Fruit fly (Drosophila melanogaster) whole organism, embryonic: ENCODE results near the gene nanos.

Source experiments
- CG1024 ChIP-seq: fragments of 200-800 bp; sonication (Bioruptor generic); IDR thresholded peaks from 2 replicates; pipeline ENCODE4 v1.3.6; 2022; ENCODE audit warnings: missing biosample characterization, missing genetic modification characterization
- CG14014 ChIP-seq: fragments of 200-800 bp; sonication (Bioruptor generic); IDR thresholded peaks from 2 replicates; pipeline ENCODE4 v1.3.6; 2022; ENCODE audit warnings: missing biosample characterization, missing genetic modification characterization
- CG15269 ChIP-seq: fragments of 200-800 bp; sonication (Bioruptor generic); optimal IDR thresholded peaks from 2 replicates; lab custom pipeline; 2018; ENCODE audit warnings: missing biosample characterization, mild to moderate bottlenecking, missing genetic modification characterization, moderate library complexity
- CG17385 ChIP-seq: fragments of 200-800 bp; sonication (Bioruptor generic); optimal IDR thresholded peaks from 3 replicates; lab custom pipeline; 2018; ENCODE audit warnings: missing biosample characterization, mild to moderate bottlenecking, missing genetic modification characterization
- CG17612 ChIP-seq: fragments of 200-800 bp; sonication (Bioruptor generic); IDR thresholded peaks from 2 replicates; pipeline ENCODE4 v1.3.6; 2022; ENCODE audit warnings: missing biosample characterization, missing genetic modification characterization
- CG2129 ChIP-seq: fragments of 200-800 bp; sonication (Bioruptor generic); IDR thresholded peaks from 2 replicates; pipeline ENCODE4 v1.3.6; 2022; ENCODE audit warnings: missing biosample characterization, missing genetic modification characterization; ENCODE audit not compliant: partially characterized antibody
- CG2875 ChIP-seq: fragments of 200-800 bp; sonication (Bioruptor generic); optimal IDR thresholded peaks from 2 replicates; lab custom pipeline; 2017; ENCODE audit warnings: missing biosample characterization, mild to moderate bottlenecking, missing genetic modification characterization, missing genetic modification reagents
- CG32767 ChIP-seq: fragments of 200-800 bp; sonication (Bioruptor generic); IDR thresholded peaks from 2 replicates; pipeline ENCODE4 v1.3.6; 2022; ENCODE audit warnings: missing biosample characterization, missing genetic modification characterization
- CG3281 ChIP-seq: fragments of 200-800 bp; sonication (Bioruptor generic); optimal IDR thresholded peaks from 3 replicates; lab custom pipeline; 2017; ENCODE audit warnings: missing biosample characterization, mild to moderate bottlenecking, missing genetic modification characterization
- CG34376 ChIP-seq: fragments of 200-800 bp; sonication (Bioruptor generic); optimal IDR thresholded peaks from 2 replicates; lab custom pipeline; 2018; ENCODE audit warnings: missing biosample characterization, mild to moderate bottlenecking, missing genetic modification characterization
- CG5953 ChIP-seq: fragments of 200-800 bp; sonication (Bioruptor generic); IDR thresholded peaks from 2 replicates; pipeline ENCODE4 v1.3.6; 2022; ENCODE audit warnings: missing biosample characterization, missing genetic modification characterization
- CG7357 ChIP-seq: fragments of 200-800 bp; sonication (Bioruptor generic); IDR thresholded peaks from 3 replicates; pipeline ENCODE4 v1.3.6; 2022; ENCODE audit warnings: missing biosample characterization, missing genetic modification characterization
- CG8359 ChIP-seq: fragments of 200-800 bp; sonication (Bioruptor generic); optimal IDR thresholded peaks from 2 replicates; lab custom pipeline; 2017; ENCODE audit warnings: missing biosample characterization, mild to moderate bottlenecking, missing genetic modification characterization, borderline replicate concordance
- CG9797 ChIP-seq: fragments of 200-800 bp; sonication (Bioruptor generic); optimal IDR thresholded peaks from 3 replicates; lab custom pipeline; 2018; ENCODE audit warnings: missing biosample characterization, mild to moderate bottlenecking, missing genetic modification characterization
- CoRest ChIP-seq: fragments of 200-800 bp; sonication (Bioruptor generic); optimal IDR thresholded peaks from 3 replicates; lab custom pipeline; 2018; ENCODE audit warnings: missing biosample characterization, mild to moderate bottlenecking, missing genetic modification characterization, moderate library complexity
- Dad ChIP-seq: fragments of 200-800 bp; sonication (Bioruptor generic); optimal IDR thresholded peaks from 3 replicates; lab custom pipeline; 2016; ENCODE audit warnings: missing biosample characterization, missing genetic modification characterization
- GATAe ChIP-seq: fragments of 200-800 bp; sonication (Bioruptor generic); conservative IDR thresholded peaks from 2 replicates; pipeline ENCODE4 v1.3.6; 2022; ENCODE audit warnings: missing biosample characterization, missing genetic modification characterization
- Hand ChIP-seq: fragments of 200-800 bp; sonication (Bioruptor generic); optimal IDR thresholded peaks from 2 replicates; lab custom pipeline; 2017; ENCODE audit warnings: mild to moderate bottlenecking, missing biosample characterization, missing genetic modification reagents, missing genetic modification characterization
- Hey ChIP-seq: fragments of 200-800 bp; sonication (Bioruptor generic); optimal IDR thresholded peaks from 3 replicates; lab custom pipeline; 2018; ENCODE audit warnings: missing biosample characterization, mild to moderate bottlenecking, missing genetic modification characterization
- Jarid2 ChIP-seq: fragments of 200-800 bp; sonication (Bioruptor generic); optimal IDR thresholded peaks from 3 replicates; lab custom pipeline; 2017; ENCODE audit warnings: mild to moderate bottlenecking, missing biosample characterization, missing genetic modification reagents, missing genetic modification characterization
- Lhr ChIP-seq: fragments of 200-800 bp; sonication (Bioruptor generic); optimal IDR thresholded peaks from 3 replicates; lab custom pipeline; 2017; ENCODE audit warnings: mild to moderate bottlenecking, missing biosample characterization, missing genetic modification reagents, missing genetic modification characterization
- MTF-1 ChIP-seq: fragments of 200-800 bp; sonication (Bioruptor generic); optimal IDR thresholded peaks from 2 replicates; lab custom pipeline; 2018; ENCODE audit warnings: missing biosample characterization, mild to moderate bottlenecking, missing genetic modification characterization, borderline replicate concordance
- NC2β ChIP-seq: fragments of 200-800 bp; sonication (Bioruptor generic); optimal IDR thresholded peaks from 2 replicates; lab custom pipeline; 2016; ENCODE audit warnings: missing biosample characterization, missing genetic modification characterization
- Side ChIP-seq: fragments of 200-800 bp; sonication (Bioruptor generic); optimal IDR thresholded peaks from 2 replicates; lab custom pipeline; 2016; ENCODE audit warnings: missing biosample characterization, missing genetic modification characterization
- Spps ChIP-seq: fragments of 200-800 bp; sonication (Bioruptor generic); optimal IDR thresholded peaks from 2 replicates; lab custom pipeline; 2018; ENCODE audit warnings: missing biosample characterization, mild to moderate bottlenecking, missing genetic modification characterization
- Stat92E ChIP-seq, 3 experiments: fragments of >200 bp in 2 of 3; fragments of 200-800 bp in 1 of 3; sonication (Bioruptor generic) in 1 of 3; optimal IDR thresholded peaks; 2 replicates each; lab custom pipeline; 2017 to 2019; ENCODE audit warnings: missing biosample characterization in 3 of 3, missing genetic modification characterization in 3 of 3, mild to moderate bottlenecking in 1 of 3, moderate library complexity in 1 of 3
- Vsx1 ChIP-seq: fragments of 200-800 bp; sonication (Bioruptor generic); optimal IDR thresholded peaks from 2 replicates; lab custom pipeline; 2017; ENCODE audit warnings: missing biosample characterization, mild to moderate bottlenecking, missing genetic modification characterization, missing genetic modification reagents
- ac ChIP-seq: fragments of 200-800 bp; sonication (Bioruptor generic); optimal IDR thresholded peaks from 3 replicates; lab custom pipeline; 2017; ENCODE audit warnings: missing biosample characterization, mild to moderate bottlenecking, missing genetic modification characterization
- ase ChIP-seq: fragments of 200-800 bp; sonication (Bioruptor generic); IDR thresholded peaks from 3 replicates; pipeline ENCODE4 v1.3.6; 2022; ENCODE audit warnings: missing biosample characterization, missing genetic modification characterization
- chif ChIP-seq, 2 experiments: fragments of 200-800 bp; sonication (Bioruptor generic); optimal IDR thresholded peaks; 3 replicates each; lab custom pipeline; 2016; ENCODE audit warnings: missing biosample characterization in 2 of 2, missing genetic modification characterization in 2 of 2
- dan ChIP-seq: fragments of 200-800 bp; sonication (Bioruptor generic); IDR thresholded peaks from 2 replicates; pipeline ENCODE4 v1.3.6; 2022; ENCODE audit warnings: missing biosample characterization, missing genetic modification characterization
- fru ChIP-seq: fragments of >200 bp; optimal IDR thresholded peaks from 2 replicates; lab custom pipeline; 2017
- gro ChIP-seq: fragments of 200-800 bp; sonication (Bioruptor generic); optimal IDR thresholded peaks from 2 replicates; lab custom pipeline; 2016; ENCODE audit warnings: missing biosample characterization, missing genetic modification characterization
- hb ChIP-seq: fragments of 200-800 bp; sonication (Bioruptor generic); IDR thresholded peaks from 3 replicates; pipeline ENCODE4 v1.3.6; 2022; ENCODE audit warnings: missing biosample characterization, missing genetic modification characterization; ENCODE audit not compliant: partially characterized antibody
- hbn ChIP-seq: fragments of 200-800 bp; sonication (Bioruptor generic); IDR thresholded peaks from 2 replicates; pipeline ENCODE4 v1.3.6; 2022; ENCODE audit warnings: missing biosample characterization, missing genetic modification characterization; ENCODE audit not compliant: partially characterized antibody
- nerfin-1 ChIP-seq: fragments of 200-800 bp; sonication (Bioruptor generic); optimal IDR thresholded peaks from 3 replicates; lab custom pipeline; 2019; ENCODE audit warnings: missing biosample characterization, mild to moderate bottlenecking, missing genetic modification characterization, moderate library complexity
- otp ChIP-seq: fragments of 200-800 bp; sonication (Bioruptor generic); IDR thresholded peaks from 3 replicates; pipeline ENCODE4, ENCODE4 v1.3.6; 2022; ENCODE audit warnings: missing biosample characterization, missing genetic modification characterization
- pan ChIP-seq, 4 experiments: fragments of >200 bp in 3 of 4; fragments of 200-800 bp in 1 of 4; sonication (Bioruptor generic) in 1 of 4; optimal IDR thresholded peaks in 3 of 4; IDR thresholded peaks in 1 of 4; 2 replicates each; pipeline versions ENCODE4 v1.3.6 to Lab custom; 2017 to 2022; ENCODE audit warnings: missing biosample characterization in 2 of 4, missing genetic modification characterization in 2 of 4, mixed read lengths in 1 of 4
- pb ChIP-seq: fragments of 200-800 bp; sonication (Bioruptor generic); optimal IDR thresholded peaks from 3 replicates; lab custom pipeline; 2016; ENCODE audit warnings: missing biosample characterization, missing genetic modification characterization
- slou ChIP-seq: fragments of 200-800 bp; sonication (Bioruptor generic); optimal IDR thresholded peaks from 3 replicates; lab custom pipeline; 2016; ENCODE audit warnings: missing biosample characterization, missing genetic modification characterization
- sna ChIP-seq: fragments of 200-800 bp; sonication (Bioruptor generic); IDR thresholded peaks from 2 replicates; pipeline ENCODE4 v1.3.6; 2022; ENCODE audit warnings: missing biosample characterization, missing genetic modification characterization; ENCODE audit not compliant: partially characterized antibody
- so ChIP-seq: fragments of 200-800 bp; sonication (Bioruptor generic); IDR thresholded peaks from 3 replicates; pipeline ENCODE4 v1.3.6; 2022; ENCODE audit warnings: missing biosample characterization, missing genetic modification characterization
- tap ChIP-seq: fragments of 200-800 bp; optimal IDR thresholded peaks from 3 replicates; lab custom pipeline; 2019; ENCODE audit warnings: missing biosample characterization, mild to moderate bottlenecking, missing genetic modification characterization, moderate library complexity
- trem ChIP-seq: fragments of 200-800 bp; optimal IDR thresholded peaks from 3 replicates; lab custom pipeline; 2019; ENCODE audit warnings: missing biosample characterization, mild to moderate bottlenecking, missing genetic modification characterization, moderate library complexity
- trh ChIP-seq: fragments of 200-800 bp; sonication (Bioruptor generic); optimal IDR thresholded peaks from 2 replicates; lab custom pipeline; 2016; ENCODE audit warnings: missing biosample characterization, missing genetic modification characterization
- ttk ChIP-seq: fragments of 200-800 bp; sonication (Bioruptor generic); IDR thresholded peaks from 2 replicates; pipeline ENCODE4 v2.1.2; 2022; ENCODE audit warnings: missing biosample characterization, missing genetic modification characterization
- usp ChIP-seq: fragments of >200 bp; optimal IDR thresholded peaks from 2 replicates; lab custom pipeline; 2017; ENCODE audit warnings: missing biosample characterization, missing genetic modification characterization
- vvl ChIP-seq: fragments of 200-800 bp; sonication (Bioruptor generic); IDR thresholded peaks from 2 replicates; pipeline ENCODE4 v1.3.6; 2022; ENCODE audit warnings: missing biosample characterization, missing genetic modification characterization
- yki ChIP-seq: fragments of >200 bp; optimal IDR thresholded peaks from 3 replicates; lab custom pipeline; 2018

nanos gene

DNA sequence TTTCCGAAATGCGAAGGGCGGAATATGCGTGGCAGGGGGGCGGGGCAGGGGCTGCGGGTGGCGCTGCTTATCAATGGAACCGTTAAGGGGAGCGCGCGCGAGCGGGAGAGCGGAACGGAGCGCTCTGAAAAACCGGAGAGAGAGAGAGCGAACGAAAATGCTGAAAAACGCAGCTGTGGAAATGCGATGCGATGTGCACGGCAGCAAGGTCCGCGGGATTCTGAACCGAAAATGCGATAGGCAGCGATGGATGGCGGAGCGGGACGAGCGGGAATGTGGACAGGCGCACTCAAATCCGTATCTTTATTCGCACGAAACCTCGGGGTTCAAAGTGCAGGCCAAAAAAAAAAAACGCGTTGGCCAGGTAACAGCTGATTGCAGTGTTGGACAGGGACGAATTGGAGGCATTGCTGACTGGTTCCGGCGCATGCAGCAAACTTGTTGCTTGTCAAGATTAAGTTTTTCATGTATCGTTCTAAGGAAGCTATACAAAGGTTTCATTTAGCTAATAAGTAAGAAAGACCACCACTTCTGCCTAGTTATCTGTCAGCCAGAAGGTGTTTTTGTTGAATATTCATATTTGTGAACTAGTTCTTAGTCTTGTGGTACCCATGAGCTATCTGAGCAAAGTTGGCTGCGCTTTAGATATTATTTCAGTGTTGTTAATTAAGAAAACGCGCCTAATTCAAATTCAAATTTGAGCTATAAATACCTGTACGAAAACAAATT, 9.4 kb upstream of the nanos start, which contains the start of gene Ppcs (continued):
- peak; percentile 85 for TF ChIP-seq CG34376
- peak; percentile 86 for TF ChIP-seq Hey
- TF ChIP-seq CG1024 (GFP tag; lab: Robert Waterston, UW) = no peak
- peak; percentile 66 for TF ChIP-seq Jarid2 (GFP tag; lab: Kevin White, UChicago)
- no peak for TF ChIP-seq CG2129 (GFP tag; lab: Robert Waterston, UW)
- TF ChIP-seq trem (tag; lab: Kevin White, UChicago) = peak; percentile 48
- TF ChIP-seq CG17612 (GFP tag; lab: Robert Waterston, UW) = no peak
- TF ChIP-seq dan = no peak
- no peak for TF ChIP-seq usp (GFP tag; lab: Kevin White, UChicago)
- peak in 1 of 2 experiments; percentile 42 for TF ChIP-seq chif (GFP tag; optimal IDR thresholded peaks at IDR 0.05; lab: Kevin White, UChicago)
- TF ChIP-seq pan (optimal IDR thresholded peaks at IDR 0.05; lab: Kevin White, UChicago) = no peak
- TF ChIP-seq pan (GFP tag; optimal IDR thresholded peaks at IDR 0.05 in 1 of 2, IDR thresholded peaks at IDR 0.05 in 1 of 2) = peak in 1 of 2 experiments; percentile 40
- TF ChIP-seq CG15269 (tag; lab: Kevin White, UChicago) = peak; percentile 29
- TF ChIP-seq CG14014 (GFP tag; lab: Robert Waterston, UW) = no peak; the same call in 1 of the 2 replicates
- peak; percentile 65 for TF ChIP-seq slou (GFP tag; lab: Kevin White, UChicago)
- TF ChIP-seq Stat92E (GFP tag; optimal IDR thresholded peaks at IDR 0.05; lab: Kevin White, UChicago) = peak in 1 of 3 experiments; percentile 24
- TF ChIP-seq fru (lab: Kevin White, UChicago) = no peak
- TF ChIP-seq hb (GFP tag; lab: Robert Waterston, UW) = no peak
- TF ChIP-seq vvl (GFP tag; lab: Robert Waterston, UW) = peak; percentile 22
- no peak for TF ChIP-seq ac (GFP tag; lab: Kevin White, UChicago)
- peak; percentile 35 for TF ChIP-seq MTF-1 (GFP tag; lab: Kevin White, UChicago)
- TF ChIP-seq GATAe (GFP tag; lab: Robert Waterston, UW) = peak; percentile 74
- TF ChIP-seq CG5953 (GFP tag; lab: Robert Waterston, UW) = no peak
- TF ChIP-seq CG8359 (GFP tag; lab: Kevin White, UChicago) = no peak
- peak; percentile 17 for TF ChIP-seq Vsx1 (GFP tag; lab: Kevin White, UChicago)
- no peak for TF ChIP-seq tap (tag; lab: Kevin White, UChicago)
- TF ChIP-seq Side (GFP tag; lab: Kevin White, UChicago) = peak; percentile 70
- peak; percentile 62 for TF ChIP-seq Dad (GFP tag; lab: Kevin White, UChicago)
- no peak for TF ChIP-seq ase (GFP tag; lab: Robert Waterston, UW)
- peak; percentile 59 for TF ChIP-seq CG17385 (GFP tag; lab: Kevin White, UChicago)
- TF ChIP-seq ttk = no peak
- peak; percentile 76 for TF ChIP-seq CG3281
- TF ChIP-seq Hand (GFP tag; lab: Kevin White, UChicago) = peak; percentile 59
- peak; percentile 16 for TF ChIP-seq gro
- no peak for TF ChIP-seq Spps (tag; lab: Kevin White, UChicago)
- peak; percentile 65 for TF ChIP-seq CoRest (tag; lab: Kevin White, UChicago)
- peak; percentile 62 for TF ChIP-seq nerfin-1
- no peak for TF ChIP-seq CG32767 (GFP tag; lab: Robert Waterston, UW)
- peak; percentile 69 for TF ChIP-seq Lhr (GFP tag; lab: Kevin White, UChicago)
- TF ChIP-seq otp = peak; percentile 45; the same call in 2 of the 3 replicates
- TF ChIP-seq hbn = peak; percentile 49; the same call in 1 of the 2 replicates
- TF ChIP-seq trh = no peak
- peak; percentile 69; the same call in 1 of the 2 replicates for TF ChIP-seq sna (GFP tag; lab: Robert Waterston, UW)
- no peak for TF ChIP-seq CG7357
- TF ChIP-seq pb = peak; percentile 68
- TF ChIP-seq NC2β (GFP tag; lab: Kevin White, UChicago) = peak; percentile 50
- peak; percentile 25 for TF ChIP-seq CG9797
- TF ChIP-seq so (GFP tag; lab: Robert Waterston, UW) = no peak
- TF ChIP-seq CG2875 (GFP tag; lab: Kevin White, UChicago) = peak; percentile 34
- peak; percentile 77 for TF ChIP-seq yki (lab: Kevin White, UChicago)
